Worm (Caenorhabditis elegans) whole organism, L4 larva: ENCODE results near the gene C17G1.2.

Experiments
- ceh-82 ChIP-seq: sonication (generic microtip); optimal IDR thresholded peaks from 2 replicates; lab custom pipeline; 2017; ENCODE audit warnings: missing biosample characterization, missing genetic modification characterization
- ces-1 ChIP-seq: fragments of 150-350 bp; sonication (generic microtip); optimal IDR thresholded peaks from 4 replicates; lab custom pipeline; 2014; ENCODE audit warnings: missing biosample characterization, missing genetic modification reagents, missing genetic modification characterization
- duxl-1 ChIP-seq: sonication (generic microtip); optimal IDR thresholded peaks from 2 replicates; lab custom pipeline; 2016; ENCODE audit warnings: mild to moderate bottlenecking, missing genetic modification characterization, moderate library complexity, missing compliant biosample characterization; ENCODE audit not compliant: poor library complexity
- egl-27 ChIP-seq: sonication (generic microtip); optimal IDR thresholded peaks from 3 replicates; lab custom pipeline; 2017; ENCODE audit warnings: missing biosample characterization, missing genetic modification reagents, missing genetic modification characterization
- fkh-10 ChIP-seq: fragments of 150-350 bp; optimal IDR thresholded peaks from 2 replicates; lab custom pipeline; 2014; ENCODE audit warnings: missing biosample characterization, missing genetic modification reagents, missing genetic modification characterization
- jun-1 ChIP-seq: fragments of 150-350 bp; optimal IDR thresholded peaks from 2 replicates; lab custom pipeline; 2014; ENCODE audit warnings: missing biosample characterization, missing genetic modification reagents, missing genetic modification characterization
- nhr-237 ChIP-seq: sonication (generic microtip); optimal IDR thresholded peaks from 2 replicates; lab custom pipeline; 2017; ENCODE audit warnings: missing biosample characterization, missing genetic modification characterization
- nhr-42 ChIP-seq: fragments of 200-800 bp; sonication (Bioruptor generic); IDR thresholded peaks from 2 replicates; pipeline ENCODE4 v1.3.6; 2022; ENCODE audit warnings: missing genetic modification characterization, missing compliant biosample characterization

DNA sequence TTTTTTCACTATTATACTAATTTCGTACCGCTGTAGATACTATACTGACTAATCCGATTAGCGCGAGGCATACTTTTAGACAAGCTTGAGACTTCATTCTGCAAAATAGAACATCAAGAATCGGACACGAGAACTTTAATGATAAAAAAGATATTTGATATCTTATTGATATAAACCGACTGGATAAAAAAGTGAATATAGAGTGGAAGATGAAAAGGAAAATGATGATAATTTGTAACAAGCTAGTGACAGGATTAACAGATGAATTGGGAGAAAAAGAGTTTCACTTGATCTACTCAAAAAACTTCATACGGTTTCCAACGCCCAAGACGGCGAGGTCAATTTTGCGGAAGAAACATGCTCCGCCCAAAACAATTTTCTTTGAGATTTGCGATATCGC is 27.6 kb downstream of the C17G1.2 start, which contains the start of gene nas-37:
- no peak for TF ChIP-seq nhr-237
- no peak for TF ChIP-seq fkh-10 (GFP tag; lab: Kevin White, UChicago)
- no peak for TF ChIP-seq nhr-42 (GFP tag; lab: Robert Waterston, UW)
- no peak for TF ChIP-seq ceh-82 (tag; lab: Kevin White, UChicago)
- TF ChIP-seq egl-27: no peak
- no peak for TF ChIP-seq ces-1 (GFP tag; lab: Kevin White, UChicago)
- no peak for TF ChIP-seq duxl-1 (tag; lab: Kevin White, UChicago)
- TF ChIP-seq jun-1 (tag; lab: Kevin White, UChicago): no peak
